Fruit fly (Drosophila melanogaster) whole organism, prepupa: ENCODE measurements around the gene CG5815.
A peak's percentile ranks its signal among the peaks of the same experiment; 100 is the strongest.

Experiments
- Blimp-1 ChIP-seq: fragments of 200-800 bp; sonication (Bioruptor generic); optimal IDR thresholded peaks from 3 replicates; lab custom pipeline; 2017; ENCODE audit warnings: missing biosample characterization, missing genetic modification characterization, mild to moderate bottlenecking, moderate library complexity, missing genetic modification reagents
- CG31627 ChIP-seq: fragments of 200-800 bp; sonication (Bioruptor generic); optimal IDR thresholded peaks from 3 replicates; lab custom pipeline; 2016; ENCODE audit warnings: missing biosample characterization, missing genetic modification characterization
- CG34406 ChIP-seq: fragments of 200-800 bp; sonication (Bioruptor generic); optimal IDR thresholded peaks from 3 replicates; lab custom pipeline; 2016; ENCODE audit warnings: missing biosample characterization, missing genetic modification characterization
- CG7368 ChIP-seq: fragments of 200-800 bp; sonication (Bioruptor generic); optimal IDR thresholded peaks from 3 replicates; lab custom pipeline; 2016; ENCODE audit warnings: missing biosample characterization, missing genetic modification characterization
- CG8319 ChIP-seq: fragments of 200-800 bp; sonication (Bioruptor generic); optimal IDR thresholded peaks from 3 replicates; lab custom pipeline; 2016; ENCODE audit warnings: missing biosample characterization, missing genetic modification characterization
- Hr39 ChIP-seq: fragments of 200-800 bp; sonication (Bioruptor generic); optimal IDR thresholded peaks from 2 replicates; lab custom pipeline; 2016; ENCODE audit warnings: missing biosample characterization, missing genetic modification characterization
- Hr4 ChIP-seq: fragments of 200-800 bp; sonication (Bioruptor generic); optimal IDR thresholded peaks from 3 replicates; lab custom pipeline; 2016; ENCODE audit warnings: missing biosample characterization, missing genetic modification characterization
- Sox102F ChIP-seq: fragments of 200-800 bp; sonication (Bioruptor generic); optimal IDR thresholded peaks from 2 replicates; lab custom pipeline; 2016; ENCODE audit warnings: missing biosample characterization, mild to moderate bottlenecking, missing genetic modification characterization
- acj6 ChIP-seq: fragments of 200-800 bp; sonication (Bioruptor generic); optimal IDR thresholded peaks from 3 replicates; lab custom pipeline; 2016; ENCODE audit warnings: missing biosample characterization, missing genetic modification characterization
- eg ChIP-seq: fragments of 200-800 bp; sonication (Bioruptor generic); IDR thresholded peaks from 3 replicates; pipeline ENCODE4 v1.3.6; 2022; ENCODE audit warnings: missing biosample characterization, missing genetic modification characterization

DNA sequence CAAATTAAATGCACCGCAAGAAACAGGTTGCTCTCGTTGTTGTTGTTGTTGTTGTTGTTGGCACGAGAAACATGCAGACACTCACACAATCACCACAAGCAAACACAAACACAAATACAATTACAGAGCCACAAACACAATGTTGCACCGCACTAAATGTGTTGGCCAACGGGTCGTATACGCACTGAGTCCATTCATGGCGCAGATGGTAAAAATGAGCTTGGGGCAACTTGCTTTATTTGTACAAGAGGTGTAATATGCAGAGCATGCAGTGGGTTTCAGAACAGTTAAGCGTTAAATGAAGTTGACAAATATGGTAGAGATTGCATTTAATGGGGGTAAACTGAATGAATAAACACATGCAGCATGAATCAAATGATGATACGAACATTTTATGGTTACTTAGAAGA lies 25.6 kb downstream of the CG5815 start:
- TF ChIP-seq eg (GFP tag; lab: Robert Waterston, UW) = peak; percentile 13; the same call in 1 of the 3 replicates
- no peak for TF ChIP-seq CG7368 (GFP tag; lab: Kevin White, UChicago)
- TF ChIP-seq acj6 (GFP tag; lab: Kevin White, UChicago) = no peak
- TF ChIP-seq CG8319 (GFP tag; lab: Kevin White, UChicago) = no peak
- TF ChIP-seq CG31627 (GFP tag; lab: Kevin White, UChicago) = no peak
- no peak for TF ChIP-seq CG34406 (GFP tag; lab: Kevin White, UChicago)
- no peak for TF ChIP-seq Hr4 (GFP tag; lab: Kevin White, UChicago)
- no peak for TF ChIP-seq Hr39 (GFP tag; lab: Kevin White, UChicago)
- no peak for TF ChIP-seq Sox102F (GFP tag; lab: Kevin White, UChicago)
- TF ChIP-seq Blimp-1 (GFP tag; lab: Kevin White, UChicago) = no peak
